Worm (Caenorhabditis elegans) whole organism, L4 larva: ENCODE measurements around the gene frm-8.

Experiments used
- F26F4.8 ChIP-seq: fragments of 200-800 bp; sonication (Bioruptor generic); conservative IDR thresholded peaks from 2 replicates; pipeline ENCODE4 v1.3.6; 2022; ENCODE audit warnings: missing genetic modification characterization, missing compliant biosample characterization
- R02D3.7 ChIP-seq: fragments of 150-350 bp; sonication (generic microtip); optimal IDR thresholded peaks from 3 replicates; lab custom pipeline; 2014; ENCODE audit warnings: missing biosample characterization, missing genetic modification characterization
- ZK546.5 ChIP-seq, 2 experiments: sonication (generic microtip); optimal IDR thresholded peaks; 2 replicates each; lab custom pipeline; 2017; ENCODE audit warnings: missing biosample characterization in 2 of 2, missing genetic modification characterization in 2 of 2
- aha-1 ChIP-seq: fragments of 150-350 bp; peaks from one replicate; lab custom pipeline; 2014; ENCODE audit warnings: missing biosample characterization, missing genetic modification characterization
- lin-39 ChIP-seq: fragments of 150-350 bp; optimal IDR thresholded peaks from 2 replicates; lab custom pipeline; 2014; ENCODE audit warnings: missing biosample characterization, missing genetic modification reagents, missing genetic modification characterization
- nhr-25 ChIP-seq: sonication (generic microtip); optimal IDR thresholded peaks from 2 replicates; lab custom pipeline; 2017; ENCODE audit warnings: missing genetic modification characterization, mild to moderate bottlenecking, missing compliant biosample characterization, antibody characterized with exemption, moderate library complexity, borderline replicate concordance; ENCODE audit not compliant: insufficient read depth
- nhr-76 ChIP-seq: fragments of 150-350 bp; optimal IDR thresholded peaks from 2 replicates; lab custom pipeline; 2014; ENCODE audit warnings: missing biosample characterization, missing genetic modification characterization
- php-3 ChIP-seq: fragments of 200-800 bp; sonication (Bioruptor generic); IDR thresholded peaks from 2 replicates; pipeline ENCODE4 v1.3.6; 2022; ENCODE audit warnings: missing genetic modification reagents, missing genetic modification characterization, missing compliant biosample characterization
- skn-1 ChIP-seq: fragments of 150-350 bp; optimal IDR thresholded peaks from 2 replicates; lab custom pipeline; 2014; ENCODE audit warnings: missing biosample characterization, missing genetic modification characterization
- zfp-2 ChIP-seq: sonication (generic microtip); optimal IDR thresholded peaks from 2 replicates; lab custom pipeline; 2016; ENCODE audit warnings: mild to moderate bottlenecking, missing genetic modification characterization, missing compliant biosample characterization

- no peak for TF ChIP-seq nhr-76
- TF ChIP-seq R02D3.7 (tag; lab: Kevin White, UChicago), result no peak
- no peak for TF ChIP-seq skn-1 (tag; lab: Kevin White, UChicago)
- no peak for TF ChIP-seq F26F4.8 (GFP tag; lab: Robert Waterston, UW)
- TF ChIP-seq lin-39 (tag; lab: Kevin White, UChicago), result no peak
- no peak for TF ChIP-seq aha-1 (tag; lab: Kevin White, UChicago)
- TF ChIP-seq zfp-2 (tag; lab: Kevin White, UChicago), result no peak
- TF ChIP-seq nhr-25 (tag; lab: Kevin White, UChicago), result no peak
- no peak for TF ChIP-seq php-3 (GFP tag; lab: Robert Waterston, UW)
- no peak for TF ChIP-seq ZK546.5 (tag; optimal IDR thresholded peaks at IDR 0.05; lab: Kevin White, UChicago)
Observed at ce11 chrIII:3191729-3192128, 27.2 kb downstream of the frm-8 start.
